Worm (Caenorhabditis elegans) whole organism, midembryonic: ENCODE results near the gene W02G9.3.

Source experiments
- T22C8.4 ChIP-seq: fragments of 200-800 bp; sonication (Bioruptor generic); IDR thresholded peaks from 2 replicates; pipeline ENCODE4 v1.3.6; 2022; ENCODE audit warnings: missing genetic modification characterization, missing compliant biosample characterization
- flt-1 ChIP-seq: fragments of 200-800 bp; sonication (Bioruptor generic); IDR thresholded peaks from 2 replicates; pipeline ENCODE4 v1.3.6; 2022; ENCODE audit warnings: missing genetic modification characterization, missing compliant biosample characterization
- klf-2 ChIP-seq: fragments of 200-800 bp; sonication (Bioruptor generic); conservative IDR thresholded peaks from 2 replicates; pipeline ENCODE4 v1.3.6; 2022; ENCODE audit warnings: missing genetic modification reagents, missing genetic modification characterization, missing compliant biosample characterization
- med-1 ChIP-seq: sonication (generic microtip); optimal IDR thresholded peaks from 2 replicates; lab custom pipeline; 2017; ENCODE audit warnings: missing genetic modification characterization, mild to moderate bottlenecking, missing compliant biosample characterization, antibody characterized with exemption, missing genetic modification reagents; ENCODE audit not compliant: insufficient read depth
- ztf-23 ChIP-seq: fragments of 200-800 bp; sonication (Bioruptor generic); IDR thresholded peaks from 2 replicates; pipeline ENCODE4 v1.3.6; 2022; ENCODE audit warnings: missing genetic modification reagents, missing genetic modification characterization, missing compliant biosample characterization

DNA sequence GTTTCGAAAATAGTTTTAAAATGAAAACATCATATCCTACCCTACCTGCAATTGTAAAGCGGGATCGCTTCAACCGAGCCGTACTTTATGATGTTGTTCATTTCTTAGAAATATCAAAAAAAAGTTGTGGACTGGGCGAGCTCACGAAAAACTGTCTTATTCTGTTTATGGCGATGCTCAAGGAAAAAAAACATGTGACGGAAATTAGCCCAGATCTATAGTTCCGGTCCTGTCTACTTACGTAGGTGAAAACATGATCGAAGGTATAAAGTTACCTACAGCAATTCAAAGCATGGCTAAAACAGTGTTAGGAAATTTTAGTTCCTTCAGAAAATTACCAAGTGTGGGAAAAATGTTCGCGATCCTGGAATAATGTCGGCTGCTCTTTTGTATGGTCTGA is 48.0 kb downstream of the W02G9.3 start, which contains the start of gene srt-27:
- TF ChIP-seq ztf-23 (GFP tag; lab: Robert Waterston, UW) (no peak), T22C8.4 (no peak), flt-1 (no peak), klf-2 (no peak), med-1 (no peak)
